Fruit fly (Drosophila melanogaster) whole organism, embryonic: ENCODE data around the gene Prx5.
A peak's percentile ranks its signal among the peaks of the same experiment; 100 is the strongest.

Experiments used
- Ada2b ChIP-seq: fragments of 200-800 bp; sonication (Bioruptor generic); IDR thresholded peaks from 2 replicates; pipeline ENCODE4 v1.3.6; 2022; ENCODE audit warnings: missing biosample characterization, missing genetic modification characterization
- C15 ChIP-seq: fragments of 200-800 bp; sonication (Bioruptor generic); IDR thresholded peaks from 3 replicates; pipeline ENCODE4 v1.3.6; 2022; ENCODE audit warnings: missing biosample characterization, missing genetic modification characterization
- CG10147 ChIP-seq: fragments of 200-800 bp; sonication (Bioruptor generic); optimal IDR thresholded peaks from 2 replicates; lab custom pipeline; 2019; ENCODE audit warnings: missing biosample characterization, mild to moderate bottlenecking, missing genetic modification characterization, moderate library complexity
- CG10431 ChIP-seq: fragments of 200-800 bp; sonication (Bioruptor generic); optimal IDR thresholded peaks from 3 replicates; lab custom pipeline; 2018; ENCODE audit warnings: missing biosample characterization, mild to moderate bottlenecking, missing genetic modification characterization
- CG10959 ChIP-seq: fragments of 200-800 bp; sonication (Bioruptor generic); IDR thresholded peaks from 2 replicates; pipeline ENCODE4 v1.3.6; 2022; ENCODE audit warnings: missing biosample characterization, missing genetic modification characterization
- CG11085 ChIP-seq: fragments of 200-800 bp; sonication (Bioruptor generic); IDR thresholded peaks from 2 replicates; pipeline ENCODE4 v1.3.6; 2022; ENCODE audit warnings: missing biosample characterization, missing genetic modification characterization
- CG11560 ChIP-seq: fragments of 200-800 bp; sonication (Bioruptor generic); IDR thresholded peaks from 3 replicates; pipeline ENCODE4 v1.3.6; 2022; ENCODE audit warnings: missing biosample characterization, missing genetic modification characterization
- CG11723 ChIP-seq: fragments of 200-800 bp; sonication (Bioruptor generic); optimal IDR thresholded peaks from 2 replicates; lab custom pipeline; 2017; ENCODE audit warnings: missing biosample characterization, mild to moderate bottlenecking, missing genetic modification characterization
- CG13287 ChIP-seq: fragments of 200-800 bp; sonication (Bioruptor generic); IDR thresholded peaks from 2 replicates; pipeline ENCODE4 v1.3.6; 2022; ENCODE audit warnings: missing biosample characterization, missing genetic modification characterization; ENCODE audit not compliant: partially characterized antibody
- CG16813 ChIP-seq: fragments of 200-800 bp; sonication (Bioruptor generic); IDR thresholded peaks from 3 replicates; pipeline ENCODE4 v1.3.6; 2022; ENCODE audit warnings: missing biosample characterization, missing genetic modification characterization; ENCODE audit not compliant: partially characterized antibody
- CG2202 ChIP-seq: fragments of 200-800 bp; sonication (Bioruptor generic); optimal IDR thresholded peaks from 2 replicates; lab custom pipeline; 2018; ENCODE audit warnings: missing biosample characterization, mild to moderate bottlenecking, missing genetic modification characterization
- CG30403 ChIP-seq: fragments of 200-800 bp; sonication (Bioruptor generic); optimal IDR thresholded peaks from 3 replicates; lab custom pipeline; 2016; ENCODE audit warnings: missing biosample characterization, missing genetic modification characterization
- CG31441 ChIP-seq: fragments of 200-800 bp; sonication (Bioruptor generic); IDR thresholded peaks from 2 replicates; pipeline ENCODE4 v1.3.6; 2022; ENCODE audit warnings: missing biosample characterization, missing genetic modification characterization
- CG32767 ChIP-seq: fragments of 200-800 bp; sonication (Bioruptor generic); IDR thresholded peaks from 2 replicates; pipeline ENCODE4 v1.3.6; 2022; ENCODE audit warnings: missing biosample characterization, missing genetic modification characterization
- CG42726 ChIP-seq: fragments of 200-800 bp; sonication (Bioruptor generic); IDR thresholded peaks from 2 replicates; pipeline ENCODE4 v1.3.6; 2022; ENCODE audit warnings: missing biosample characterization, missing genetic modification characterization; ENCODE audit not compliant: partially characterized antibody
- CG8281 ChIP-seq: fragments of 200-800 bp; sonication (Bioruptor generic); optimal IDR thresholded peaks from 2 replicates; lab custom pipeline; 2018; ENCODE audit warnings: missing biosample characterization, mild to moderate bottlenecking, missing genetic modification characterization, moderate library complexity
- CG8765 ChIP-seq: fragments of 200-800 bp; sonication (Bioruptor generic); IDR thresholded peaks from 2 replicates; pipeline ENCODE4 v1.3.6; 2022; ENCODE audit warnings: missing biosample characterization, missing genetic modification characterization
- D19B ChIP-seq: fragments of 200-800 bp; sonication (Bioruptor generic); optimal IDR thresholded peaks from 2 replicates; lab custom pipeline; 2017; ENCODE audit warnings: missing biosample characterization, mild to moderate bottlenecking, missing genetic modification characterization
- Dbx ChIP-seq: fragments of 200-800 bp; sonication (Bioruptor generic); IDR thresholded peaks from 3 replicates; pipeline ENCODE4 v1.3.6; 2022; ENCODE audit warnings: missing biosample characterization, missing genetic modification characterization
- ERR ChIP-seq: fragments of 200-800 bp; sonication (Bioruptor generic); optimal IDR thresholded peaks from 2 replicates; lab custom pipeline; 2016; ENCODE audit warnings: missing biosample characterization, missing genetic modification characterization
- Ets65A ChIP-seq: fragments of 200-800 bp; sonication (Bioruptor generic); peaks from one replicate; lab custom pipeline; 2016; ENCODE audit warnings: missing biosample characterization, missing genetic modification characterization
- Fer1 ChIP-seq: fragments of 200-800 bp; sonication (Bioruptor generic); optimal IDR thresholded peaks from 2 replicates; lab custom pipeline; 2017; ENCODE audit warnings: missing biosample characterization, mild to moderate bottlenecking, missing genetic modification characterization
- Fer2 ChIP-seq: fragments of 200-800 bp; sonication (Bioruptor generic); optimal IDR thresholded peaks from 2 replicates; lab custom pipeline; 2018; ENCODE audit warnings: missing biosample characterization, mild to moderate bottlenecking, missing genetic modification characterization, moderate library complexity
- H15 ChIP-seq: fragments of 200-800 bp; sonication (Bioruptor generic); IDR thresholded peaks from 3 replicates; pipeline ENCODE4 v1.3.6; 2022; ENCODE audit warnings: missing biosample characterization, missing genetic modification characterization
- HHEX ChIP-seq: fragments of 200-800 bp; sonication (Bioruptor generic); optimal IDR thresholded peaks from 3 replicates; lab custom pipeline; 2017; ENCODE audit warnings: missing biosample characterization, mild to moderate bottlenecking, missing genetic modification characterization, missing genetic modification reagents
- HLHmδ ChIP-seq: fragments of 200-800 bp; sonication (Bioruptor generic); optimal IDR thresholded peaks from 2 replicates; lab custom pipeline; 2018; ENCODE audit warnings: missing biosample characterization, mild to moderate bottlenecking, missing genetic modification characterization, moderate library complexity
- Spps ChIP-seq: fragments of 200-800 bp; sonication (Bioruptor generic); optimal IDR thresholded peaks from 2 replicates; lab custom pipeline; 2018; ENCODE audit warnings: missing biosample characterization, mild to moderate bottlenecking, missing genetic modification characterization
- Sry-β ChIP-seq: fragments of 200-800 bp; sonication (Bioruptor generic); optimal IDR thresholded peaks from 2 replicates; lab custom pipeline; 2018; ENCODE audit warnings: missing biosample characterization, mild to moderate bottlenecking, missing genetic modification characterization, moderate library complexity
- Usf ChIP-seq: fragments of 200-800 bp; sonication (Bioruptor generic); optimal IDR thresholded peaks from 2 replicates; lab custom pipeline; 2017; ENCODE audit warnings: missing genotype, missing biosample characterization, missing genetic modification characterization
- Xrp1 ChIP-seq: fragments of 200-800 bp; sonication (Bioruptor generic); IDR thresholded peaks from 2 replicates; pipeline ENCODE4 v1.3.6; 2022; ENCODE audit warnings: missing biosample characterization, missing genetic modification characterization
- ap ChIP-seq: fragments of 200-800 bp; sonication (Bioruptor generic); IDR thresholded peaks from 2 replicates; pipeline ENCODE4 v1.3.6; 2022; ENCODE audit warnings: missing biosample characterization, missing genetic modification characterization
- bbx ChIP-seq: fragments of 200-800 bp; sonication (Bioruptor generic); IDR thresholded peaks from 2 replicates; pipeline ENCODE4 v1.3.6; 2022; ENCODE audit warnings: missing biosample characterization, missing genetic modification characterization; ENCODE audit not compliant: partially characterized antibody
- btn ChIP-seq: fragments of 200-800 bp; sonication (Bioruptor generic); optimal IDR thresholded peaks from 2 replicates; lab custom pipeline; 2016; ENCODE audit warnings: missing biosample characterization, missing genetic modification characterization
- crol ChIP-seq: fragments of 200-800 bp; sonication (Bioruptor generic); IDR thresholded peaks from 2 replicates; pipeline ENCODE4 v1.3.6; 2022; ENCODE audit warnings: missing biosample characterization, missing genetic modification characterization
- dmrt11E ChIP-seq: fragments of 200-800 bp; sonication (Bioruptor generic); optimal IDR thresholded peaks from 3 replicates; lab custom pipeline; 2018; ENCODE audit warnings: missing biosample characterization, mild to moderate bottlenecking, missing genetic modification characterization, moderate library complexity
- dpn ChIP-seq, 2 experiments: fragments of 200-800 bp; sonication (Bioruptor generic); optimal IDR thresholded peaks; 3 replicates each; lab custom pipeline; 2016; ENCODE audit warnings: missing biosample characterization in 2 of 2, missing genetic modification characterization in 2 of 2
- gro ChIP-seq: fragments of 200-800 bp; sonication (Bioruptor generic); optimal IDR thresholded peaks from 2 replicates; lab custom pipeline; 2016; ENCODE audit warnings: missing biosample characterization, missing genetic modification characterization
- gsb-n ChIP-seq: fragments of 200-800 bp; sonication (Bioruptor generic); optimal IDR thresholded peaks from 3 replicates; lab custom pipeline; 2018; ENCODE audit warnings: missing biosample characterization, mild to moderate bottlenecking, missing genetic modification characterization
- inv ChIP-seq: fragments of 200-800 bp; sonication (Bioruptor generic); IDR thresholded peaks from 2 replicates; pipeline ENCODE4 v1.3.6; 2022; ENCODE audit warnings: missing biosample characterization, missing genetic modification characterization; ENCODE audit not compliant: partially characterized antibody
- mirr ChIP-seq: fragments of 200-800 bp; sonication (Bioruptor generic); optimal IDR thresholded peaks from 3 replicates; lab custom pipeline; 2018; ENCODE audit warnings: missing biosample characterization, mild to moderate bottlenecking, missing genetic modification characterization
- onecut ChIP-seq: fragments of 200-800 bp; sonication (Bioruptor generic); IDR thresholded peaks from 2 replicates; pipeline ENCODE4 v1.3.6; 2022; ENCODE audit warnings: missing biosample characterization, missing genetic modification characterization
- peb ChIP-seq: fragments of 200-800 bp; sonication (Bioruptor generic); IDR thresholded peaks from 2 replicates; pipeline ENCODE4 v1.3.6; 2022; ENCODE audit warnings: missing biosample characterization, missing genetic modification characterization
- pfk ChIP-seq: fragments of 200-800 bp; sonication (Bioruptor generic); optimal IDR thresholded peaks from 2 replicates; lab custom pipeline; 2018; ENCODE audit warnings: missing biosample characterization, mild to moderate bottlenecking, missing genetic modification characterization, moderate library complexity
- pros ChIP-seq: fragments of 200-800 bp; sonication (Bioruptor generic); optimal IDR thresholded peaks from 3 replicates; lab custom pipeline; 2019; ENCODE audit warnings: missing biosample characterization, mild to moderate bottlenecking, missing genetic modification characterization, moderate library complexity
- sima ChIP-seq: fragments of 200-800 bp; sonication (Bioruptor generic); optimal IDR thresholded peaks from 2 replicates; lab custom pipeline; 2016; ENCODE audit warnings: missing biosample characterization, missing genetic modification characterization
- sr ChIP-seq: fragments of 200-800 bp; sonication (Bioruptor generic); IDR thresholded peaks from 3 replicates; pipeline ENCODE4 v1.3.6; 2022; ENCODE audit warnings: missing biosample characterization, missing genetic modification characterization
- trh ChIP-seq: fragments of 200-800 bp; sonication (Bioruptor generic); optimal IDR thresholded peaks from 2 replicates; lab custom pipeline; 2016; ENCODE audit warnings: missing biosample characterization, missing genetic modification characterization
- wdn ChIP-seq: fragments of 200-800 bp; sonication (Bioruptor generic); IDR thresholded peaks from 2 replicates; pipeline ENCODE4 v1.3.6; 2022; ENCODE audit warnings: missing biosample characterization, missing genetic modification characterization
- zen ChIP-seq: fragments of 200-800 bp; sonication (Bioruptor generic); optimal IDR thresholded peaks from 3 replicates; lab custom pipeline; 2018; ENCODE audit warnings: missing biosample characterization, mild to moderate bottlenecking, missing genetic modification characterization, moderate library complexity
- zf30C ChIP-seq: fragments of 200-800 bp; sonication (Bioruptor generic); optimal IDR thresholded peaks from 3 replicates; lab custom pipeline; 2018; ENCODE audit warnings: missing biosample characterization, mild to moderate bottlenecking, missing genetic modification characterization

Gene Prx5

DNA sequence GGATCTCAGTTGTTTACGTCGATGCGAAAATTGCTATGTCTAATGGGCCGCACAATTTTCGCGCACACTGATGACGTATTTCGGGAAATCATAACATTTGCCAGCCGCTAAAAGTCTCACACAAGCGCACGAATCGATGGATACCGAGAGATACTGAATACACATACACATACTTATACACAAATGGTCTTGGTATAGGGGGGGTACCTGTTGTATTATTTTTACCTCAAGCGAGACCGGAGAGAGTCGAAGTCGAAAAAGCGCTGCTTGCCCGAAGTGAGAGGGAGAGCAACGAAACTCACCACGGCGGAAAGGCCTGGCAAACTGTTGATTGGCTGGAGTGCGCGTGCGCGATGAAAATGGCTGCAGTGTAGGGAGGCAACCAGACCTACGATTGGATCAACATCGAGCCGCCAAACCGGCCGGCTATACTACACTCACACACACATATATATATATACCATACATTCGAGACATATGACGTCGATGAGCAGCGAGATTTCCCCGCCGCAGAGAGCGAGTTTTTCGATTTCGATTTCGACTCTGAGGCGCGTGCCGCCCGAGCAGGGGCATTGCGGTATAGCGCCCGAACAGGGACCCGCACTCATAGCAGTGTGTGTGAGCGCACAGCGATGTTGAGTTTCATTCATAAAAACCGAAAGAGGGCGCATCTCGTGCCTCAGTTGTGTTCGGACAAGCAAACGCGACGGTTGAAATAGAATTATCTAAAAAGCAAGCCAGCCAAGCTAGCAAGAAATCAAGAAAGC is 45.5 kb downstream of the Prx5 start (continued):
- TF ChIP-seq CG30403 (GFP tag; lab: Kevin White, UChicago) = no peak
- no peak for TF ChIP-seq D19B
- peak; percentile 13 for TF ChIP-seq zf30C
- peak; percentile 37 for TF ChIP-seq pros (GFP tag; lab: Kevin White, UChicago)
- no peak for TF ChIP-seq ERR (GFP tag; lab: Kevin White, UChicago)
- TF ChIP-seq CG11560 (tag; lab: Robert Waterston, UW) = no peak
- TF ChIP-seq Fer2 (tag; lab: Kevin White, UChicago) = no peak
- TF ChIP-seq Xrp1 = no peak
- TF ChIP-seq sr (GFP tag; lab: Robert Waterston, UW) = peak; percentile 49; the same call in 2 of the 3 replicates
- peak in 1 of 2 experiments; percentile 6 for TF ChIP-seq dpn (GFP tag; optimal IDR thresholded peaks at IDR 0.05; lab: Kevin White, UChicago)
- TF ChIP-seq CG8281 (tag; lab: Kevin White, UChicago) = no peak
- peak; percentile 85 for TF ChIP-seq HLHmδ (GFP tag; lab: Kevin White, UChicago)
- TF ChIP-seq CG13287 = peak; percentile 51
- TF ChIP-seq zen = no peak
- TF ChIP-seq CG31441 (GFP tag; lab: Robert Waterston, UW) = no peak
- no peak for TF ChIP-seq CG10959 (GFP tag; lab: Robert Waterston, UW)
- TF ChIP-seq wdn (GFP tag; lab: Robert Waterston, UW) = no peak
- TF ChIP-seq Usf (GFP tag; lab: Kevin White, UChicago) = no peak
- no peak for TF ChIP-seq CG11723 (GFP tag; lab: Kevin White, UChicago)
- no peak for TF ChIP-seq pfk (GFP tag; lab: Kevin White, UChicago)
- no peak for TF ChIP-seq CG10147 (GFP tag; lab: Kevin White, UChicago)
- no peak for TF ChIP-seq gsb-n (tag; lab: Kevin White, UChicago)
- TF ChIP-seq H15 (GFP tag; lab: Robert Waterston, UW) = no peak
- TF ChIP-seq Dbx (GFP tag; lab: Robert Waterston, UW) = no peak
- TF ChIP-seq C15 (GFP tag; lab: Robert Waterston, UW) = no peak
- TF ChIP-seq Sry-β (GFP tag; lab: Kevin White, UChicago) = no peak
- 0 out of 2 replicates have a peak, but pooled peaks have one; percentile 8 for TF ChIP-seq CG42726
- TF ChIP-seq mirr = peak; percentile 8
- TF ChIP-seq CG11085 = no peak
- TF ChIP-seq bbx (GFP tag; lab: Robert Waterston, UW) = peak; percentile 42; the same call in 1 of the 2 replicates
- TF ChIP-seq inv (GFP tag; lab: Robert Waterston, UW) = no peak
- peak; percentile 16; the same call in 1 of the 2 replicates for TF ChIP-seq crol (GFP tag; lab: Robert Waterston, UW)
- TF ChIP-seq CG16813 = 0 out of 3 replicates have a peak, but pooled peaks have one; percentile 13
- TF ChIP-seq sima (GFP tag; lab: Kevin White, UChicago) = no peak
- TF ChIP-seq HHEX = no peak
- no peak for TF ChIP-seq peb
- no peak for TF ChIP-seq gro (GFP tag; lab: Kevin White, UChicago)
- TF ChIP-seq onecut (GFP tag; lab: Robert Waterston, UW) = peak; percentile 35; the same call in 1 of the 2 replicates
- no peak for TF ChIP-seq dmrt11E (tag; lab: Kevin White, UChicago)
- TF ChIP-seq CG2202 (tag; lab: Kevin White, UChicago) = no peak
- TF ChIP-seq Fer1 (GFP tag; lab: Kevin White, UChicago) = no peak
- no peak for TF ChIP-seq Ets65A (GFP tag; lab: Kevin White, UChicago)
- TF ChIP-seq CG10431 (GFP tag; lab: Kevin White, UChicago) = no peak
- TF ChIP-seq btn = no peak
- no peak for TF ChIP-seq CG8765 (GFP tag; lab: Robert Waterston, UW)
- no peak for TF ChIP-seq trh
- TF ChIP-seq CG32767 (GFP tag; lab: Robert Waterston, UW) = peak; percentile 66; the same call in 1 of the 2 replicates
- no peak for TF ChIP-seq ap (GFP tag; lab: Robert Waterston, UW)
- TF ChIP-seq Ada2b (GFP tag; lab: Robert Waterston, UW) = no peak
- no peak for TF ChIP-seq Spps (tag; lab: Kevin White, UChicago)
